Worm (Caenorhabditis elegans): Measurements from ENCODE around the gene M01H9.3.

DNA sequence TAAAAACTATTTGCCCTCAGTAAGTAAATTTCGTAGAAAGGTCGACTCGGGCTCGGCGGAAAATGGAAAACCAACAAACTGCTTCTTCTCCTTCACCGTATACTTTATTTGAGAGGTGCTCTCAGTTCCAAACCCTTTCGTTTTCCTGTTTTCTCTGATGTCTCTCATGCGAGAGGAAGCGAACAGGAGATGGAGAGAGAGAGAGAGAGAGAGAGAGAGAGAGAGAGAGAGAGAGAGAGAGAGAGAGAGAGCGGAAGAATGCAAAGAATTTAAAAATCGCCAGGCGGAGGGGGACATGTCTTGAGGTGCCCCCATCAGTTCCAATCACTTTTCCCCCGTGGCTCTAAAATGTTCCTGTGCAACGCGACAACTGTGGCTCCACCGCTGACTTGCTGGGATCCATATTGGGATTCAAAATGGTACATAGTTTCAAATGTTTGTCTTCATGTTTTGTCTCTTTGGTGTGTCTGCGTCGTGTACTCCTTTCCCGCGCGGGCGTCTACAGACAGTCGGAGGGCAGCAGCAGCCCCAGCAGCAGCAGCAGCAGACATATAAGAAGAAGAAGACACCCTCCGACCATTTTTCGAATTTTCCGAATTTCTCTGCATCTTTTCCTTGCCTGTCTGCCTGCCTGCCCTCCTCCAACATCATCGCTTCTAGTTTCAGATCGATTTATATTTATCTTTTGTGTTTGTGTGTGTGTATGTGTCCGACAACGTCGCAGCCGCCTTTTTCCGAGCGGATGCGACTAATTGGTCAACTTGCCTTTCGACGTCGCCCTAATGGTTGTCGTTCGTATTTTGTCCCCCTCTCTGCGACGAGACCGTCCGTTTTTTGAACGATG, 22.3 kb downstream of the M01H9.3 start, which contains the start of gene R08C7.11:
- no peak for TF ChIP-seq nhr-11 (tag; optimal IDR thresholded peaks at IDR 0.05)
- peak; percentile 15 for TF ChIP-seq lin-13 (GFP tag; optimal IDR thresholded peaks at IDR 0.05)
- no peak for TF ChIP-seq ztf-11 (tag; optimal IDR thresholded peaks at IDR 0.05)
- TF ChIP-seq ceh-82 (tag; optimal IDR thresholded peaks at IDR 0.05), result no peak
- TF ChIP-seq lin-11 (tag; optimal IDR thresholded peaks at IDR 0.05), result no peak
- TF ChIP-seq dmd-4 (tag; optimal IDR thresholded peaks at IDR 0.05), result no peak
- no peak for TF ChIP-seq zag-1 (tag; optimal IDR thresholded peaks at IDR 0.05)
- no peak for TF ChIP-seq unc-39 (tag; optimal IDR thresholded peaks at IDR 0.05)

Data from whole organism, L2 larva.